Fruit fly (Drosophila melanogaster) whole organism, embryonic: ENCODE results near the gene CG13117.
A peak's percentile ranks its signal among the peaks of the same experiment; 100 is the strongest.

ENCODE experiments used
- Abd-B ChIP-seq: fragments of 200-800 bp; sonication (Bioruptor generic); optimal IDR thresholded peaks from 2 replicates; lab custom pipeline; 2018; ENCODE audit warnings: missing biosample characterization, mild to moderate bottlenecking, missing genetic modification characterization, moderate library complexity
- Atf-2 ChIP-seq: fragments of 200-800 bp; sonication (Bioruptor generic); optimal IDR thresholded peaks from 2 replicates; lab custom pipeline; 2016; ENCODE audit warnings: missing biosample characterization, missing genetic modification characterization
- BtbVII ChIP-seq: fragments of 200-800 bp; sonication (Bioruptor generic); optimal IDR thresholded peaks from 3 replicates; lab custom pipeline; 2017; ENCODE audit warnings: missing biosample characterization, mild to moderate bottlenecking, missing genetic modification characterization
- CG10366 ChIP-seq: fragments of 200-800 bp; sonication (Bioruptor generic); IDR thresholded peaks from 2 replicates; pipeline ENCODE4 v1.3.6; 2022; ENCODE audit warnings: missing biosample characterization, missing genetic modification characterization
- CG1233 ChIP-seq: fragments of 200-800 bp; sonication (Bioruptor generic); optimal IDR thresholded peaks from 4 replicates; lab custom pipeline; 2018; ENCODE audit warnings: missing biosample characterization, mild to moderate bottlenecking, missing genetic modification characterization
- CG12659 ChIP-seq: fragments of 200-800 bp; sonication (Bioruptor generic); optimal IDR thresholded peaks from 3 replicates; lab custom pipeline; 2017; ENCODE audit warnings: mild to moderate bottlenecking, missing biosample characterization, missing genetic modification reagents, missing genetic modification characterization
- CG13296 ChIP-seq: fragments of 200-800 bp; sonication (Bioruptor generic); optimal IDR thresholded peaks from 3 replicates; lab custom pipeline; 2018; ENCODE audit warnings: missing biosample characterization, mild to moderate bottlenecking, missing genetic modification characterization
- CG14860 ChIP-seq: fragments of 200-800 bp; sonication (Bioruptor generic); IDR thresholded peaks from 3 replicates; pipeline ENCODE4 v1.3.6; 2022; ENCODE audit warnings: missing biosample characterization, missing genetic modification characterization; ENCODE audit not compliant: partially characterized antibody
- CG14965 ChIP-seq: fragments of 200-800 bp; sonication (Bioruptor generic); optimal IDR thresholded peaks from 2 replicates; lab custom pipeline; 2016; ENCODE audit warnings: missing biosample characterization, missing genetic modification characterization, borderline replicate concordance
- CG17361 ChIP-seq: fragments of 200-800 bp; sonication (Bioruptor generic); IDR thresholded peaks from 3 replicates; pipeline ENCODE4 v1.3.6; 2022; ENCODE audit warnings: missing biosample characterization, missing genetic modification characterization
- CG2202 ChIP-seq: fragments of 200-800 bp; sonication (Bioruptor generic); optimal IDR thresholded peaks from 2 replicates; lab custom pipeline; 2018; ENCODE audit warnings: missing biosample characterization, mild to moderate bottlenecking, missing genetic modification characterization
- CG30020 ChIP-seq: fragments of 200-800 bp; optimal IDR thresholded peaks from 2 replicates; lab custom pipeline; 2019; ENCODE audit warnings: missing biosample characterization, mild to moderate bottlenecking, missing genetic modification characterization, moderate library complexity
- CG30403 ChIP-seq: fragments of 200-800 bp; sonication (Bioruptor generic); optimal IDR thresholded peaks from 3 replicates; lab custom pipeline; 2016; ENCODE audit warnings: missing biosample characterization, missing genetic modification characterization
- CG31224 ChIP-seq: fragments of 200-800 bp; sonication (Bioruptor generic); IDR thresholded peaks from 2 replicates; pipeline ENCODE4 v1.3.6; 2022; ENCODE audit warnings: missing biosample characterization, missing genetic modification characterization
- CG32532 ChIP-seq: fragments of 200-800 bp; sonication (Bioruptor generic); IDR thresholded peaks from 2 replicates; pipeline ENCODE4 v1.3.6; 2022; ENCODE audit warnings: missing biosample characterization, missing genetic modification characterization
- CG3281 ChIP-seq: fragments of 200-800 bp; sonication (Bioruptor generic); optimal IDR thresholded peaks from 3 replicates; lab custom pipeline; 2017; ENCODE audit warnings: missing biosample characterization, mild to moderate bottlenecking, missing genetic modification characterization
- CG43689 ChIP-seq: fragments of 200-800 bp; sonication (Bioruptor generic); IDR thresholded peaks from 2 replicates; pipeline ENCODE4 v1.3.6; 2022; ENCODE audit warnings: missing biosample characterization, missing genetic modification characterization
- CG4820 ChIP-seq: fragments of 200-800 bp; sonication (Bioruptor generic); optimal IDR thresholded peaks from 3 replicates; lab custom pipeline; 2016; ENCODE audit warnings: missing biosample characterization, missing genetic modification characterization
- CG6175 ChIP-seq: fragments of 200-800 bp; sonication (Bioruptor generic); IDR thresholded peaks from 3 replicates; pipeline ENCODE4 v1.3.6; 2022; ENCODE audit warnings: missing biosample characterization, missing genetic modification characterization
- CG6854 ChIP-seq: fragments of 200-800 bp; sonication (Bioruptor generic); optimal IDR thresholded peaks from 3 replicates; lab custom pipeline; 2017; ENCODE audit warnings: missing biosample characterization, mild to moderate bottlenecking, missing genetic modification characterization
- CG7357 ChIP-seq: fragments of 200-800 bp; sonication (Bioruptor generic); IDR thresholded peaks from 3 replicates; pipeline ENCODE4 v1.3.6; 2022; ENCODE audit warnings: missing biosample characterization, missing genetic modification characterization
- CG7372 ChIP-seq: fragments of 200-800 bp; sonication (Bioruptor generic); IDR thresholded peaks from 2 replicates; pipeline ENCODE4 v1.3.6; 2022; ENCODE audit warnings: missing biosample characterization, missing genetic modification characterization
- CG7839 ChIP-seq: fragments of 200-800 bp; sonication (Bioruptor generic); optimal IDR thresholded peaks from 3 replicates; lab custom pipeline; 2018; ENCODE audit warnings: missing biosample characterization, mild to moderate bottlenecking, missing genetic modification characterization, moderate library complexity
- D19A ChIP-seq: fragments of 200-800 bp; optimal IDR thresholded peaks from 3 replicates; lab custom pipeline; 2019; ENCODE audit warnings: missing biosample characterization, mild to moderate bottlenecking, missing genetic modification characterization, moderate library complexity
- E2f2 ChIP-seq: fragments of 200-800 bp; sonication (Bioruptor generic); IDR thresholded peaks from 2 replicates; pipeline ENCODE4 v1.3.6; 2022; ENCODE audit warnings: missing biosample characterization, missing genetic modification characterization
- Elba2 ChIP-seq: fragments of 200-800 bp; sonication (Bioruptor generic); optimal IDR thresholded peaks from 3 replicates; lab custom pipeline; 2016; ENCODE audit warnings: missing biosample characterization, missing genetic modification characterization
- Fer2 ChIP-seq: fragments of 200-800 bp; sonication (Bioruptor generic); optimal IDR thresholded peaks from 2 replicates; lab custom pipeline; 2018; ENCODE audit warnings: missing biosample characterization, mild to moderate bottlenecking, missing genetic modification characterization, moderate library complexity
- Gug ChIP-seq: fragments of 200-800 bp; sonication (Bioruptor generic); IDR thresholded peaks from 4 replicates; pipeline ENCODE4 v1.3.6; 2022; ENCODE audit warnings: missing biosample characterization, missing genetic modification characterization
- Hand ChIP-seq: fragments of 200-800 bp; sonication (Bioruptor generic); optimal IDR thresholded peaks from 2 replicates; lab custom pipeline; 2017; ENCODE audit warnings: mild to moderate bottlenecking, missing biosample characterization, missing genetic modification reagents, missing genetic modification characterization
- Hr3 ChIP-seq: fragments of 200-800 bp; sonication (Bioruptor generic); optimal IDR thresholded peaks from 3 replicates; lab custom pipeline; 2016; ENCODE audit warnings: missing biosample characterization, missing genetic modification characterization
- Lpt ChIP-seq: fragments of >200 bp; optimal IDR thresholded peaks from 2 replicates; lab custom pipeline; 2018; ENCODE audit warnings: missing biosample characterization, missing genetic modification characterization
- Med ChIP-seq: fragments of 200-800 bp; sonication (Bioruptor generic); peaks from one replicate; lab custom pipeline; 2016; ENCODE audit warnings: missing biosample characterization, missing genetic modification characterization, mild to moderate bottlenecking, inconsistent platforms, moderate library complexity
- Nf-YA ChIP-seq: fragments of 200-800 bp; sonication (Bioruptor generic); IDR thresholded peaks from 2 replicates; pipeline ENCODE4 v1.3.6; 2022; ENCODE audit warnings: missing biosample characterization, missing genetic modification characterization
- Sox102F ChIP-seq: fragments of 200-800 bp; sonication (Bioruptor generic); optimal IDR thresholded peaks from 2 replicates; lab custom pipeline; 2018; ENCODE audit warnings: missing biosample characterization, mild to moderate bottlenecking, missing genetic modification characterization, moderate library complexity
- Ssrp ChIP-seq: fragments of 200-800 bp; sonication (Bioruptor generic); optimal IDR thresholded peaks from 2 replicates; lab custom pipeline; 2018; ENCODE audit warnings: missing biosample characterization, mild to moderate bottlenecking, missing genetic modification characterization, moderate library complexity
- ap ChIP-seq: fragments of 200-800 bp; sonication (Bioruptor generic); IDR thresholded peaks from 2 replicates; pipeline ENCODE4 v1.3.6; 2022; ENCODE audit warnings: missing biosample characterization, missing genetic modification characterization
- ase ChIP-seq: fragments of 200-800 bp; sonication (Bioruptor generic); IDR thresholded peaks from 3 replicates; pipeline ENCODE4 v1.3.6; 2022; ENCODE audit warnings: missing biosample characterization, missing genetic modification characterization
- az2 ChIP-seq: fragments of 200-800 bp; sonication (Bioruptor generic); optimal IDR thresholded peaks from 3 replicates; lab custom pipeline; 2016; ENCODE audit warnings: missing biosample characterization, missing genetic modification characterization
- ci ChIP-seq: fragments of 200-800 bp; sonication (Bioruptor generic); IDR thresholded peaks from 3 replicates; pipeline ENCODE4 v1.3.6; 2022; ENCODE audit warnings: missing biosample characterization, missing genetic modification characterization
- gcm2 ChIP-seq: fragments of 200-800 bp; sonication (Bioruptor generic); optimal IDR thresholded peaks from 2 replicates; lab custom pipeline; 2016; ENCODE audit warnings: missing biosample characterization, missing genetic modification characterization
- hkb ChIP-seq, 2 experiments: fragments of 200-800 bp in 1 of 2; fragments of >200 bp in 1 of 2; sonication (Bioruptor generic) in 1 of 2; IDR thresholded peaks in 1 of 2; optimal IDR thresholded peaks in 1 of 2; 2 replicates each; pipeline versions ENCODE4 v1.3.6 to Lab custom; 2017 to 2022; ENCODE audit warnings: missing biosample characterization in 1 of 2, missing genetic modification characterization in 1 of 2
- lab ChIP-seq: fragments of 200-800 bp; sonication (Bioruptor generic); optimal IDR thresholded peaks from 3 replicates; lab custom pipeline; 2017; ENCODE audit warnings: missing biosample characterization, missing genetic modification characterization, mild to moderate bottlenecking, moderate library complexity, missing genetic modification reagents
- nau ChIP-seq: fragments of 200-800 bp; sonication (Bioruptor generic); optimal IDR thresholded peaks from 3 replicates; lab custom pipeline; 2017; ENCODE audit warnings: missing biosample characterization, mild to moderate bottlenecking, missing genetic modification characterization, missing genetic modification reagents
- rib ChIP-seq: fragments of 200-800 bp; sonication (Bioruptor generic); IDR thresholded peaks from 2 replicates; pipeline ENCODE4 v1.3.6; 2022; ENCODE audit warnings: missing biosample characterization, missing genetic modification characterization
- tio ChIP-seq: fragments of 200-800 bp; sonication (Bioruptor generic); optimal IDR thresholded peaks from 2 replicates; lab custom pipeline; 2017; ENCODE audit warnings: missing biosample characterization, missing genetic modification characterization, inconsistent platforms
- wdn ChIP-seq: fragments of 200-800 bp; sonication (Bioruptor generic); IDR thresholded peaks from 2 replicates; pipeline ENCODE4 v1.3.6; 2022; ENCODE audit warnings: missing biosample characterization, missing genetic modification characterization
- zen2 ChIP-seq: fragments of 200-800 bp; sonication (Bioruptor generic); IDR thresholded peaks from 3 replicates; pipeline ENCODE4 v1.3.6; 2022; ENCODE audit warnings: missing biosample characterization, missing genetic modification characterization; ENCODE audit not compliant: partially characterized antibody

The CG13117 gene

DNA sequence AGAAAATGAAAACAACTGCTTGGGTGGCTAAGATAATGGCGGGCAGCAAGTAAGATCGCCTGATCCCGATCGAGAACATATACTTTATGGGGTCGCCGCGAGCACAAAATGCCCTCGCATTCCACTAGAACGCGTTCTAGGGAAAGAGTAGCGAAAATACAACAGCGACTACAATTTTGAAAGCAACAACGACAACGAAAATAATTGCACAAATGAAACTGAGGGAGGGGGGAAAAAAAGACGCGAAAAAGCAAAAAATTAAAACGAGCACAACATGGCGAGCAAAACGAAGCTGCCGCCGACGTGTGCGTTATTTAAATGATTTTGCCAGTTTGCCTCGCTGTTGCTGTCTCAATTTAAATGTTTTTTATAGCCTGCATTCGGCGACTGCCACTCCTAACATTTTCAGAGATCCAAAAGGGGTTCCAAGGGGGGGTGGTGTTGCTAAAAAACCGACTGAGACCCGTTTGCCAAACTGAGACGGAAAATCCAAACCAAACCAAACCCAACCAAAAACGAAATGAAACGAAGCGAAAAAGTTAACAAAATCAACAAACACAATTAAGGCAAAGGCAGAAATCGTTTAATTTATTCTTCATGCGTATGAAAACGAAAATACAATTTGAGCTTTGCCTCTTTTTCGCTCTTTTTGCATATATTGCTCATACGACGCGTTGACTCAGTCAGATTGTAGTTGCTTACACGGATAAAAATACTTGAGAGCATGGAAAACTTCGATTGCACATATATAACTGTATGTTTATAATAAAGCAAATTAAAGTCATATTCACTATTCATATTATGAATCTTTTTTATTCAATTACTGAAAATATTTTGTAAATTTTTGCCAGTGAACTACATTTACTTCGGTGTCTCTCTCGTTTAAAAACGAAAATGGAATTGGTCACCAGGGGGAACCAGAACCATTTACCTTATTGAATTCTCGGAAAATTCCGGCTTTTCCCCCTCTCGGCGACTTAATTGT lies 43.8 kb upstream of the CG13117 start (continued):
- TF ChIP-seq Atf-2 (no peak), Hr3 (GFP tag; lab: Kevin White, UChicago) (peak; percentile 39), CG6854 (GFP tag; lab: Kevin White, UChicago) (peak; percentile 56), Sox102F (peak; percentile 63), CG14860 (GFP tag; lab: Robert Waterston, UW) (no peak), CG12659 (peak; percentile 68), E2f2 (GFP tag; lab: Robert Waterston, UW) (peak; percentile 50; the same call in 1 of the 2 replicates), Lpt (GFP tag; lab: Kevin White, UChicago) (no peak), ci (GFP tag; lab: Robert Waterston, UW) (peak; percentile 69), az2 (GFP tag; lab: Kevin White, UChicago) (peak; percentile 30), BtbVII (peak; percentile 68), ase (GFP tag; lab: Robert Waterston, UW) (peak; percentile 56; the same call in 2 of the 3 replicates), CG31224 (GFP tag; lab: Robert Waterston, UW) (peak; percentile 78), CG6175 (GFP tag; lab: Robert Waterston, UW) (peak; percentile 8; the same call in 2 of the 3 replicates), wdn (peak; percentile 81), CG4820 (GFP tag; lab: Kevin White, UChicago) (peak; percentile 19), CG13296 (GFP tag; lab: Kevin White, UChicago) (peak; percentile 56), CG14965 (no peak), Nf-YA (GFP tag; lab: Robert Waterston, UW) (peak; percentile 58), rib (peak; percentile 63; the same call in 1 of the 2 replicates), Elba2 (GFP tag; lab: Kevin White, UChicago) (no peak), D19A (peak; percentile 36), Gug (peak; percentile 47; the same call in 1 of the 4 replicates), CG10366 (GFP tag; lab: Robert Waterston, UW) (peak; percentile 76), ap (0 out of 2 replicates have a peak, but pooled peaks have one; percentile 31), Abd-B (GFP tag; lab: Kevin White, UChicago) (peak; percentile 29), CG2202 (tag; lab: Kevin White, UChicago) (no peak), CG43689 (GFP tag; lab: Robert Waterston, UW) (peak; percentile 64; the same call in 1 of the 2 replicates), zen2 (GFP tag; lab: Robert Waterston, UW) (no peak), gcm2 (GFP tag; lab: Kevin White, UChicago) (no peak), Med (GFP tag; lab: Kevin White, UChicago) (peak; percentile 89), CG3281 (GFP tag; lab: Kevin White, UChicago) (peak; percentile 67), CG7357 (peak; percentile 74; the same call in 2 of the 3 replicates), hkb (optimal IDR thresholded peaks at IDR 0.05; lab: Kevin White, UChicago) (no peak), hkb (GFP tag; IDR thresholded peaks at IDR 0.05; lab: Robert Waterston, UW) (peak; percentile 86), Ssrp (tag; lab: Kevin White, UChicago) (peak; percentile 14), CG32532 (GFP tag; lab: Robert Waterston, UW) (peak; percentile 91), Hand (GFP tag; lab: Kevin White, UChicago) (peak; percentile 54), CG30020 (tag; lab: Kevin White, UChicago) (no peak), lab (peak; percentile 85), CG30403 (GFP tag; lab: Kevin White, UChicago) (peak; percentile 78), CG7839 (peak; percentile 71), nau (GFP tag; lab: Kevin White, UChicago) (peak; percentile 43), Fer2 (tag; lab: Kevin White, UChicago) (no peak), tio (peak; percentile 49), CG17361 (GFP tag; lab: Robert Waterston, UW) (peak; percentile 58; the same call in 1 of the 3 replicates), CG1233 (GFP tag; lab: Kevin White, UChicago) (no peak), CG7372 (GFP tag; lab: Robert Waterston, UW) (peak; percentile 76)
